Fruit fly (Drosophila melanogaster) whole organism, embryonic: ENCODE measurements around the gene CG4953.

Experiments
- CG11085 ChIP-seq: fragments of 200-800 bp; sonication (Bioruptor generic); IDR thresholded peaks from 2 replicates; pipeline ENCODE4 v1.3.6; 2022; ENCODE audit warnings: missing biosample characterization, missing genetic modification characterization
- CG1603 ChIP-seq: fragments of 200-800 bp; sonication (Bioruptor generic); optimal IDR thresholded peaks from 2 replicates; lab custom pipeline; 2019; ENCODE audit warnings: missing biosample characterization, mild to moderate bottlenecking, missing genetic modification characterization, moderate library complexity
- CG2202 ChIP-seq: fragments of 200-800 bp; sonication (Bioruptor generic); optimal IDR thresholded peaks from 2 replicates; lab custom pipeline; 2018; ENCODE audit warnings: missing biosample characterization, mild to moderate bottlenecking, missing genetic modification characterization
- CG30020 ChIP-seq: fragments of 200-800 bp; optimal IDR thresholded peaks from 2 replicates; lab custom pipeline; 2019; ENCODE audit warnings: missing biosample characterization, mild to moderate bottlenecking, missing genetic modification characterization, moderate library complexity
- CG34224 ChIP-seq: fragments of 200-800 bp; sonication (Bioruptor generic); IDR thresholded peaks from 3 replicates; pipeline ENCODE4 v1.3.6; 2022; ENCODE audit warnings: missing biosample characterization, missing genetic modification characterization; ENCODE audit not compliant: partially characterized antibody
- CG34422 ChIP-seq: fragments of 200-800 bp; sonication (Bioruptor generic); IDR thresholded peaks from 3 replicates; pipeline ENCODE4 v1.3.6; 2022; ENCODE audit warnings: missing biosample characterization, missing genetic modification characterization
- CG4617 ChIP-seq: fragments of 200-800 bp; sonication (Bioruptor generic); optimal IDR thresholded peaks from 3 replicates; lab custom pipeline; 2016; ENCODE audit warnings: missing biosample characterization, missing genetic modification characterization, borderline replicate concordance
- CG5180 ChIP-seq: fragments of 200-800 bp; sonication (Bioruptor generic); optimal IDR thresholded peaks from 3 replicates; lab custom pipeline; 2017; ENCODE audit warnings: missing biosample characterization, missing genetic modification characterization, mild to moderate bottlenecking, moderate library complexity, missing genetic modification reagents
- CG5245 ChIP-seq: fragments of 200-800 bp; sonication (Bioruptor generic); optimal IDR thresholded peaks from 3 replicates; lab custom pipeline; 2016; ENCODE audit warnings: missing biosample characterization, missing genetic modification characterization
- CG5953 ChIP-seq: fragments of 200-800 bp; sonication (Bioruptor generic); IDR thresholded peaks from 2 replicates; pipeline ENCODE4 v1.3.6; 2022; ENCODE audit warnings: missing biosample characterization, missing genetic modification characterization
- CG7987 ChIP-seq: fragments of 200-800 bp; sonication (Bioruptor generic); optimal IDR thresholded peaks from 2 replicates; lab custom pipeline; 2018; ENCODE audit warnings: missing biosample characterization, mild to moderate bottlenecking, missing genetic modification characterization, moderate library complexity
- CG8281 ChIP-seq: fragments of 200-800 bp; sonication (Bioruptor generic); optimal IDR thresholded peaks from 2 replicates; lab custom pipeline; 2018; ENCODE audit warnings: missing biosample characterization, mild to moderate bottlenecking, missing genetic modification characterization, moderate library complexity
- Dll ChIP-seq: fragments of 200-800 bp; sonication (Bioruptor generic); IDR thresholded peaks from 4 replicates; pipeline ENCODE4 v1.3.6; 2022; ENCODE audit warnings: missing biosample characterization, missing genetic modification characterization; ENCODE audit not compliant: partially characterized antibody
- HmgZ ChIP-seq: fragments of 200-800 bp; sonication (Bioruptor generic); optimal IDR thresholded peaks from 2 replicates; lab custom pipeline; 2018; ENCODE audit warnings: missing biosample characterization, mild to moderate bottlenecking, missing genetic modification characterization
- MBD-R2 ChIP-seq: fragments of 200-800 bp; sonication (Bioruptor generic); IDR thresholded peaks from 2 replicates; pipeline ENCODE4 v1.3.6; 2022; ENCODE audit warnings: missing biosample characterization, missing genetic modification characterization
- MESR4 ChIP-seq: fragments of 200-800 bp; sonication (Bioruptor generic); optimal IDR thresholded peaks from 2 replicates; lab custom pipeline; 2018; ENCODE audit warnings: missing biosample characterization, mild to moderate bottlenecking, missing genetic modification characterization, moderate library complexity
- Pdp1 ChIP-seq, 2 experiments: fragments of 200-800 bp; sonication (Bioruptor generic); optimal IDR thresholded peaks; 3 replicates each; lab custom pipeline; 2016; ENCODE audit warnings: missing biosample characterization in 2 of 2, missing genetic modification characterization in 2 of 2, mild to moderate bottlenecking in 1 of 2, moderate library complexity in 1 of 2
- Ptx1 ChIP-seq: fragments of 200-800 bp; sonication (Bioruptor generic); IDR thresholded peaks from 2 replicates; pipeline ENCODE4 v1.3.6; 2022; ENCODE audit warnings: missing biosample characterization, missing genetic modification characterization
- Vsx1 ChIP-seq: fragments of 200-800 bp; sonication (Bioruptor generic); optimal IDR thresholded peaks from 2 replicates; lab custom pipeline; 2017; ENCODE audit warnings: missing biosample characterization, mild to moderate bottlenecking, missing genetic modification characterization, missing genetic modification reagents
- YL-1 ChIP-seq: fragments of 200-800 bp; sonication (Bioruptor generic); optimal IDR thresholded peaks from 3 replicates; lab custom pipeline; 2017; ENCODE audit warnings: missing biosample characterization, mild to moderate bottlenecking, missing genetic modification characterization
- bigmax ChIP-seq: fragments of 200-800 bp; sonication (Bioruptor generic); optimal IDR thresholded peaks from 2 replicates; lab custom pipeline; 2018; ENCODE audit warnings: missing biosample characterization, mild to moderate bottlenecking, missing genetic modification characterization
- cg ChIP-seq: fragments of 200-800 bp; sonication (Bioruptor generic); optimal IDR thresholded peaks from 3 replicates; lab custom pipeline; 2019; ENCODE audit warnings: missing biosample characterization, mild to moderate bottlenecking, missing genetic modification characterization, moderate library complexity
- crp ChIP-seq, 2 experiments: fragments of 200-800 bp; sonication (Bioruptor generic); optimal IDR thresholded peaks; 2 replicates in 1 of 2; 3 replicates in 1 of 2; lab custom pipeline; 2017; ENCODE audit warnings: missing biosample characterization in 2 of 2, missing genetic modification characterization in 2 of 2, mild to moderate bottlenecking in 1 of 2, moderate library complexity in 1 of 2
- danr ChIP-seq: fragments of 200-800 bp; sonication (Bioruptor generic); IDR thresholded peaks from 2 replicates; pipeline ENCODE4 v1.3.6; 2022; ENCODE audit warnings: missing biosample characterization, missing genetic modification characterization
- dm ChIP-seq: fragments of 200-800 bp; sonication (Bioruptor generic); optimal IDR thresholded peaks from 3 replicates; lab custom pipeline; 2016; ENCODE audit warnings: missing biosample characterization, missing genetic modification characterization
- eve ChIP-seq, 2 experiments: fragments of >200 bp; optimal IDR thresholded peaks; 2 replicates each; lab custom pipeline; 2017; ENCODE audit warnings: missing biosample characterization in 2 of 2, missing genetic modification characterization in 2 of 2
- fd96Cb ChIP-seq: fragments of 200-800 bp; sonication (Bioruptor generic); optimal IDR thresholded peaks from 2 replicates; lab custom pipeline; 2018; ENCODE audit warnings: missing biosample characterization, mild to moderate bottlenecking, missing genetic modification characterization, moderate library complexity
- gfzf ChIP-seq: fragments of 200-800 bp; sonication (Bioruptor generic); optimal IDR thresholded peaks from 2 replicates; lab custom pipeline; 2016; ENCODE audit warnings: missing biosample characterization, mild to moderate bottlenecking, missing genetic modification characterization, moderate library complexity
- hbn ChIP-seq: fragments of 200-800 bp; sonication (Bioruptor generic); IDR thresholded peaks from 2 replicates; pipeline ENCODE4 v1.3.6; 2022; ENCODE audit warnings: missing biosample characterization, missing genetic modification characterization; ENCODE audit not compliant: partially characterized antibody
- mirr ChIP-seq: fragments of 200-800 bp; sonication (Bioruptor generic); optimal IDR thresholded peaks from 3 replicates; lab custom pipeline; 2018; ENCODE audit warnings: missing biosample characterization, mild to moderate bottlenecking, missing genetic modification characterization
- pfk ChIP-seq: fragments of 200-800 bp; sonication (Bioruptor generic); optimal IDR thresholded peaks from 2 replicates; lab custom pipeline; 2018; ENCODE audit warnings: missing biosample characterization, mild to moderate bottlenecking, missing genetic modification characterization, moderate library complexity
- pzg ChIP-seq: fragments of 200-800 bp; sonication (Bioruptor generic); optimal IDR thresholded peaks from 3 replicates; lab custom pipeline; 2018; ENCODE audit warnings: missing biosample characterization, mild to moderate bottlenecking, missing genetic modification characterization, moderate library complexity
- row ChIP-seq: fragments of 200-800 bp; sonication (Bioruptor generic); IDR thresholded peaks from 3 replicates; pipeline ENCODE4 v1.3.6; 2022; ENCODE audit warnings: missing biosample characterization, missing genetic modification characterization
- sens-2 ChIP-seq: fragments of 200-800 bp; sonication (Bioruptor generic); IDR thresholded peaks from 2 replicates; pipeline ENCODE4 v1.3.6; 2022; ENCODE audit warnings: missing biosample characterization, missing genetic modification characterization
- stwl ChIP-seq: fragments of 200-800 bp; sonication (Bioruptor generic); optimal IDR thresholded peaks from 3 replicates; lab custom pipeline; 2018; ENCODE audit warnings: missing biosample characterization, mild to moderate bottlenecking, missing genetic modification characterization, moderate library complexity
- wek ChIP-seq: fragments of 200-800 bp; sonication (Bioruptor generic); optimal IDR thresholded peaks from 3 replicates; lab custom pipeline; 2018; ENCODE audit warnings: missing biosample characterization, mild to moderate bottlenecking, missing genetic modification characterization, moderate library complexity

CG4953 gene

dm6 chr2L:10268688-10269087, 2.2 kb downstream of the CG4953 start, which contains the start of gene CG4957 (continued):
- TF ChIP-seq CG34224 (GFP tag; lab: Robert Waterston, UW) = 0 out of 3 replicates have a peak, but pooled peaks have one; percentile 14

- TF ChIP-seq HmgZ = peak; percentile 10
- no peak for TF ChIP-seq CG8281 (tag; lab: Kevin White, UChicago)
- no peak for TF ChIP-seq bigmax
- peak; percentile 90 for TF ChIP-seq CG30020 (tag; lab: Kevin White, UChicago)
- peak; percentile 98 for TF ChIP-seq wek (GFP tag; lab: Kevin White, UChicago)
- peak; percentile 5 for TF ChIP-seq CG4617 (GFP tag; lab: Kevin White, UChicago)
- TF ChIP-seq MESR4 (GFP tag; lab: Kevin White, UChicago) = peak; percentile 23
- TF ChIP-seq Ptx1 (GFP tag; lab: Robert Waterston, UW) = no peak
- peak; percentile 72 for TF ChIP-seq cg (GFP tag; lab: Kevin White, UChicago)
- peak; percentile 36 for TF ChIP-seq stwl (tag; lab: Kevin White, UChicago)
- TF ChIP-seq danr (GFP tag; lab: Robert Waterston, UW) = no peak
- no peak for TF ChIP-seq Vsx1
- 0 out of 3 replicates have a peak, but pooled peaks have one; percentile 11 for TF ChIP-seq CG34422 (GFP tag; lab: Robert Waterston, UW)
- 0 out of 4 replicates have a peak, but pooled peaks have one; percentile 29 for TF ChIP-seq Dll (GFP tag; lab: Robert Waterston, UW)
- TF ChIP-seq eve (GFP tag; optimal IDR thresholded peaks at IDR 0.05; lab: Kevin White, UChicago) = peak in 1 of 2 experiments; percentile 40
- peak; percentile 76 for TF ChIP-seq MBD-R2 (GFP tag; lab: Robert Waterston, UW)
- TF ChIP-seq CG2202 (tag; lab: Kevin White, UChicago) = no peak
- TF ChIP-seq pzg (GFP tag; lab: Kevin White, UChicago) = peak; percentile 31
- peak; percentile 36; the same call in 1 of the 2 replicates for TF ChIP-seq hbn (GFP tag; lab: Robert Waterston, UW)
- TF ChIP-seq YL-1 = peak; percentile 29
- peak; percentile 40 for TF ChIP-seq CG5180 (GFP tag; lab: Kevin White, UChicago)
- TF ChIP-seq pfk (GFP tag; lab: Kevin White, UChicago) = peak; percentile 91
- TF ChIP-seq CG7987 (GFP tag; lab: Kevin White, UChicago) = no peak
- TF ChIP-seq Pdp1 (GFP tag; optimal IDR thresholded peaks at IDR 0.05; lab: Kevin White, UChicago) = peak in 1 of 2 experiments; percentile 81
- TF ChIP-seq CG1603 (tag; lab: Kevin White, UChicago) = peak; percentile 95
- peak; percentile 0 to 84 for TF ChIP-seq crp (GFP tag; optimal IDR thresholded peaks at IDR 0.05; lab: Kevin White, UChicago)
- peak; percentile 9 for TF ChIP-seq gfzf
- TF ChIP-seq row (GFP tag; lab: Robert Waterston, UW) = peak; percentile 14; the same call in 1 of the 3 replicates
- peak; percentile 19 for TF ChIP-seq dm
- no peak for TF ChIP-seq fd96Cb
- TF ChIP-seq, all 482 proteins: peak for 22
These were observed 3.4 kb downstream of the CG4953 start, which contains the start of gene Mulk for dm6 chr2L:10269854-10270253. TSS of gene Mulk (plus strand) at chr2L:10270051.

dm6 chr2L:10272224-10272623, 5.7 kb downstream of the CG4953 start, which contains the start of gene trk:
TSS of gene trk (minus strand) at chr2L:10272324.
- TF ChIP-seq mirr = no peak
- no peak for TF ChIP-seq sens-2 (GFP tag; lab: Robert Waterston, UW)
- no peak for TF ChIP-seq CG11085 (GFP tag; lab: Robert Waterston, UW)
- TF ChIP-seq CG5953 = no peak
- TF ChIP-seq CG5245 (GFP tag; lab: Kevin White, UChicago) = no peak
